Worm (Caenorhabditis elegans) whole organism, young adult: ENCODE measurements around the gene ZC196.2.

Experiments used
- F55B11.4 ChIP-seq: sonication (generic microtip); optimal IDR thresholded peaks from 2 replicates; lab custom pipeline; 2016; ENCODE audit warnings: missing compliant biosample characterization, missing genetic modification characterization, borderline replicate concordance; ENCODE audit not compliant: insufficient read depth
- hsf-1 ChIP-seq: fragments of 200-800 bp; sonication (Bioruptor generic); IDR thresholded peaks from 2 replicates; pipeline ENCODE4 v1.3.6; 2022; ENCODE audit warnings: missing genetic modification reagents, missing genetic modification characterization, missing compliant biosample characterization

ce11 chrV:8729100-8729499, 10.1 kb upstream of the ZC196.2 start, which contains the start of gene ZC196.5:
- TF ChIP-seq F55B11.4 (tag; lab: Kevin White, UChicago) (no peak), hsf-1 (GFP tag; lab: Robert Waterston, UW) (no peak)
